In the genomic region with DNA sequence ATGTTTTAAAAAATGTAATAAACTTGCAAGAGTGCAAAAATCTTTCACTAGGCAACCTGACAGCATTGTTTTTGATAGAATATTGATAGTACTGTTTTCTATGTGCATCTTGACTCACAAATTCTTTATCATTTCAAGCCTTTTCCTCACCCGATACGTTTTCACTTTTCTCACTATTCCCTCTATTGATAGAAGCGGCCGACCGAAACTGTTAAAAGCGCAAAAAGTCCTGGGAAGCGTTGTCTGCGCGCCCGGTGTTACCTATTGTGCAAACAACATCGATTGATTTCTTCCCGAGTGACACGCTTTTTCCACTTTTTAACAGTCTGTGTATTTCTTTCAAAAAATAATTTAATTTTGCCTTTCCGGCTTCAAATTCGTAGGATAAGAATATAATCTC, we compare ENCODE assay signal across 5 worm cellular contexts.
A peak's percentile ranks its signal among the peaks of the same experiment; 100 is the strongest.
TF ChIP-seq lines count a peak whose summit lies in the region.

No protein-coding gene starts in this region.

TF ChIP-seq in whole organism, L1 larva, 84 proteins besides CTCF, POLR2A, EP300 and RAD21:
- no peak for TF ChIP-seq efl-1 (optimal IDR thresholded peaks at IDR 0.05; lab: Kevin White, UChicago)
- TF ChIP-seq efl-1 (GFP tag; optimal IDR thresholded peaks at IDR 0.05 in 1 of 2; lab: Kevin White, UChicago) = peak in 1 of 2 experiments; percentile 47
- TF ChIP-seq lin-14 (GFP tag; optimal IDR thresholded peaks at IDR 0.05; lab: Kevin White, UChicago) = peak; percentile 5
- no peak for TF ChIP-seq C34B4.2 (tag; optimal IDR thresholded peaks at IDR 0.05; lab: Kevin White, UChicago)
- TF ChIP-seq ztf-11 (tag; optimal IDR thresholded peaks at IDR 0.05; lab: Kevin White, UChicago) = no peak
- no peak for TF ChIP-seq jun-1 (tag; optimal IDR thresholded peaks at IDR 0.05; lab: Kevin White, UChicago)
- TF ChIP-seq elt-2 (tag; optimal IDR thresholded peaks at IDR 0.05; lab: Kevin White, UChicago) = peak; percentile 40

TF ChIP-seq in whole organism, L2 larva, 48 proteins besides CTCF, POLR2A, EP300 and RAD21:
- TF ChIP-seq unc-55 (GFP tag; optimal IDR thresholded peaks at IDR 0.05; lab: Kevin White, UChicago) (no peak), fos-1 (tag; optimal IDR thresholded peaks at IDR 0.05; lab: Kevin White, UChicago) (peak; percentile 50)
TF ChIP-seq in whole organism, L2 larva: peak in this region for 1.

TF ChIP-seq in whole organism, L3 larva, 47 proteins besides CTCF, POLR2A, EP300 and RAD21:
- TF ChIP-seq sea-2 (GFP tag; optimal IDR thresholded peaks at IDR 0.05; lab: Kevin White, UChicago) = no peak
- TF ChIP-seq snpc-4 (tag; optimal IDR thresholded peaks at IDR 0.05; lab: Kevin White, UChicago) = peak; percentile 47
- no peak for TF ChIP-seq ceh-9 (tag; optimal IDR thresholded peaks at IDR 0.05; lab: Kevin White, UChicago)
- no peak for TF ChIP-seq R02D3.7 (tag; optimal IDR thresholded peaks at IDR 0.05; lab: Kevin White, UChicago)
- peak; percentile 50 for TF ChIP-seq pha-4 (tag; optimal IDR thresholded peaks at IDR 0.05; lab: Kevin White, UChicago)
- no peak for TF ChIP-seq ceh-28 (tag; optimal IDR thresholded peaks at IDR 0.05; lab: Kevin White, UChicago)
- no peak for TF ChIP-seq fos-1 (tag; optimal IDR thresholded peaks at IDR 0.05; lab: Kevin White, UChicago)
- no peak for TF ChIP-seq ztf-4 (tag; optimal IDR thresholded peaks at IDR 0.05; lab: Kevin White, UChicago)
- no peak for TF ChIP-seq aly-2 (tag; optimal IDR thresholded peaks at IDR 0.05; lab: Kevin White, UChicago)
- no peak for TF ChIP-seq skn-1 (tag; optimal IDR thresholded peaks at IDR 0.05; lab: Kevin White, UChicago)
- no peak for TF ChIP-seq nhr-77 (tag; optimal IDR thresholded peaks at IDR 0.05; lab: Kevin White, UChicago)
- peak; percentile 77 for TF ChIP-seq pqm-1 (tag; optimal IDR thresholded peaks at IDR 0.05; lab: Kevin White, UChicago)
- TF ChIP-seq elt-2 (tag; optimal IDR thresholded peaks at IDR 0.05; lab: Kevin White, UChicago) = peak; percentile 48
TF ChIP-seq in whole organism, L3 larva: peak in this region for 4.

TF ChIP-seq in whole organism, L4 larva, 104 proteins besides CTCF, POLR2A, EP300 and RAD21 (continues in another document):
- TF ChIP-seq Y48G9A.11 (GFP tag; IDR thresholded peaks at IDR 0.05; lab: Robert Waterston, UW) (no peak), dmd-8 (GFP tag; IDR thresholded peaks at IDR 0.05; lab: Robert Waterston, UW) (no peak), ceh-20 (GFP tag; IDR thresholded peaks at IDR 0.05; lab: Robert Waterston, UW) (no peak), zfp-2 (tag; optimal IDR thresholded peaks at IDR 0.05; lab: Kevin White, UChicago) (no peak), hmg-1.1 (GFP tag; IDR thresholded peaks at IDR 0.05; lab: Robert Waterston, UW) (no peak), gei-8 (GFP tag; optimal IDR thresholded peaks at IDR 0.05; lab: Kevin White, UChicago) (no peak), zip-11 (GFP tag; IDR thresholded peaks at IDR 0.05; lab: Robert Waterston, UW) (no peak), ceh-82 (tag; optimal IDR thresholded peaks at IDR 0.05; lab: Kevin White, UChicago) (no peak), T20F7.1 (GFP tag; optimal IDR thresholded peaks at IDR 0.05; lab: Kevin White, UChicago) (no peak), unc-39 (tag; optimal IDR thresholded peaks at IDR 0.05; lab: Kevin White, UChicago) (no peak), madf-5 (GFP tag; IDR thresholded peaks at IDR 0.05; lab: Robert Waterston, UW) (no peak), aha-1 (tag; lab: Kevin White, UChicago) (no peak), ceh-28 (tag; optimal IDR thresholded peaks at IDR 0.05; lab: Kevin White, UChicago) (no peak), T26A8.4 (GFP tag; IDR thresholded peaks at IDR 0.05; lab: Robert Waterston, UW) (no peak), daf-16 (GFP tag; optimal IDR thresholded peaks at IDR 0.05; lab: Kevin White, UChicago) (no peak), daf-16 (tag; optimal IDR thresholded peaks at IDR 0.05; lab: Kevin White, UChicago) (peak; percentile 69), sdz-12 (GFP tag; optimal IDR thresholded peaks at IDR 0.05; lab: Kevin White, UChicago) (no peak), unc-62 (GFP tag; optimal IDR thresholded peaks at IDR 0.05 in 1 of 2; lab: Kevin White, UChicago) (no peak), unc-62 (tag; optimal IDR thresholded peaks at IDR 0.05; lab: Kevin White, UChicago) (no peak), nhr-28 (tag; optimal IDR thresholded peaks at IDR 0.05; lab: Kevin White, UChicago) (peak; percentile 37), lin-38 (GFP tag; IDR thresholded peaks at IDR 0.05; lab: Robert Waterston, UW) (no peak), Y5F2A.4 (GFP tag; optimal IDR thresholded peaks at IDR 0.05; lab: Kevin White, UChicago) (no peak), lin-29 (GFP tag; IDR thresholded peaks at IDR 0.05; lab: Robert Waterston, UW) (no peak), jun-1 (tag; optimal IDR thresholded peaks at IDR 0.05; lab: Kevin White, UChicago) (no peak), ceh-44 (GFP tag; IDR thresholded peaks at IDR 0.05; lab: Robert Waterston, UW) (no peak), nhr-6 (tag; optimal IDR thresholded peaks at IDR 0.05; lab: Kevin White, UChicago) (peak; percentile 9), ZK337.2 (GFP tag; IDR thresholded peaks at IDR 0.05; lab: Robert Waterston, UW) (no peak), mes-2 (tag; optimal IDR thresholded peaks at IDR 0.05; lab: Kevin White, UChicago; ENCODE audit: poor library complexity, severe bottlenecking) (peak; percentile 22), php-3 (GFP tag; IDR thresholded peaks at IDR 0.05; lab: Robert Waterston, UW) (no peak), daf-19 (GFP tag; conservative IDR thresholded peaks at IDR 0.05; lab: Robert Waterston, UW) (no peak), ama-1 (optimal IDR thresholded peaks at IDR 0.05; lab: Kevin White, UChicago) (no peak), pha-4 (GFP tag; IDR thresholded peaks at IDR 0.05; lab: Robert Waterston, UW) (no peak), pha-4 (tag; optimal IDR thresholded peaks at IDR 0.05; lab: Kevin White, UChicago) (no peak), cey-2 (tag; optimal IDR thresholded peaks at IDR 0.05; lab: Kevin White, UChicago; ENCODE audit: borderline replicate concordance, insufficient read depth) (no peak), F10B5.3 (tag; optimal IDR thresholded peaks at IDR 0.05; lab: Kevin White, UChicago) (no peak)

TF ChIP-seq in whole organism, young adult, 124 proteins besides CTCF, POLR2A, EP300 and RAD21:
- TF ChIP-seq K11D2.4 (GFP tag; IDR thresholded peaks at IDR 0.05; lab: Robert Waterston, UW) = no peak
- no peak for TF ChIP-seq cebp-1 (GFP tag; IDR thresholded peaks at IDR 0.05; lab: Robert Waterston, UW)
- TF ChIP-seq cebp-1 (tag; optimal IDR thresholded peaks at IDR 0.05; lab: Kevin White, UChicago) = no peak
- TF ChIP-seq dpff-1 (tag; optimal IDR thresholded peaks at IDR 0.05; lab: Kevin White, UChicago) = no peak
- TF ChIP-seq snpc-4 (GFP tag; optimal IDR thresholded peaks at IDR 0.05; lab: Kevin White, UChicago) = no peak
- peak in 3 of 4 experiments; percentile 34 to 81 (median 49) for TF ChIP-seq snpc-4 (tag; optimal IDR thresholded peaks at IDR 0.05; lab: Kevin White, UChicago)
- TF ChIP-seq xnd-1 (tag; optimal IDR thresholded peaks at IDR 0.05; lab: Kevin White, UChicago) = no peak
- no peak for TF ChIP-seq Y53F4B.3 (GFP tag; IDR thresholded peaks at IDR 0.05; lab: Robert Waterston, UW)
- TF ChIP-seq bed-2 (GFP tag; IDR thresholded peaks at IDR 0.05; lab: Robert Waterston, UW) = no peak
- no peak for TF ChIP-seq hmg-1.2 (GFP tag; IDR thresholded peaks at IDR 0.05; lab: Robert Waterston, UW)
- TF ChIP-seq Y53G8AR.9 (GFP tag; conservative IDR thresholded peaks at IDR 0.05; lab: Robert Waterston, UW) = no peak
- no peak for TF ChIP-seq Y79H2A.3 (GFP tag; conservative IDR thresholded peaks at IDR 0.05; lab: Robert Waterston, UW)
- TF ChIP-seq dox-1 (GFP tag; IDR thresholded peaks at IDR 0.05; lab: Robert Waterston, UW) = peak; percentile 67; the same call in 1 of the 2 replicates
- TF ChIP-seq nhr-80 (tag; optimal IDR thresholded peaks at IDR 0.05; lab: Kevin White, UChicago) = peak; percentile 80
- TF ChIP-seq lag-1 (GFP tag; IDR thresholded peaks at IDR 0.05; lab: Robert Waterston, UW) = no peak
- TF ChIP-seq rcor-1 (GFP tag; IDR thresholded peaks at IDR 0.05; lab: Robert Waterston, UW) = no peak
- TF ChIP-seq efl-1 (GFP tag; optimal IDR thresholded peaks at IDR 0.05; lab: Kevin White, UChicago) = no peak
- no peak for TF ChIP-seq gei-17 (GFP tag; optimal IDR thresholded peaks at IDR 0.05; lab: Kevin White, UChicago)
- no peak for TF ChIP-seq C17E4.6 (GFP tag; IDR thresholded peaks at IDR 0.05; lab: Robert Waterston, UW)
- TF ChIP-seq bed-1 (GFP tag; IDR thresholded peaks at IDR 0.05; lab: Robert Waterston, UW) = no peak
- no peak for TF ChIP-seq Y95B8A.8 (GFP tag; IDR thresholded peaks at IDR 0.05; lab: Robert Waterston, UW)
